Fruit fly (Drosophila melanogaster) whole organism, embryonic: ENCODE measurements around the gene krz.

Source experiments
- Antp ChIP-seq: fragments of 200-800 bp; sonication (Bioruptor generic); optimal IDR thresholded peaks from 3 replicates; lab custom pipeline; 2016; ENCODE audit warnings: missing biosample characterization, missing genetic modification characterization
- Bgb ChIP-seq: fragments of 200-800 bp; sonication (Bioruptor generic); IDR thresholded peaks from 2 replicates; pipeline ENCODE4 v1.3.6; 2022; ENCODE audit warnings: missing biosample characterization, missing genetic modification characterization; ENCODE audit not compliant: partially characterized antibody
- CG10543 ChIP-seq: fragments of 200-800 bp; sonication (Bioruptor generic); optimal IDR thresholded peaks from 3 replicates; lab custom pipeline; 2017; ENCODE audit warnings: missing biosample characterization, mild to moderate bottlenecking, missing genetic modification characterization, moderate library complexity
- CG10654 ChIP-seq: fragments of 200-800 bp; sonication (Bioruptor generic); optimal IDR thresholded peaks from 2 replicates; lab custom pipeline; 2016; ENCODE audit warnings: missing biosample characterization, missing genetic modification characterization
- CG11560 ChIP-seq: fragments of 200-800 bp; sonication (Bioruptor generic); IDR thresholded peaks from 3 replicates; pipeline ENCODE4 v1.3.6; 2022; ENCODE audit warnings: missing biosample characterization, missing genetic modification characterization
- CG11696 ChIP-seq: fragments of 200-800 bp; sonication (Bioruptor generic); IDR thresholded peaks from 2 replicates; pipeline ENCODE4 v1.3.6; 2022; ENCODE audit warnings: missing biosample characterization, missing genetic modification characterization
- CG12219 ChIP-seq: fragments of 200-800 bp; sonication (Bioruptor generic); optimal IDR thresholded peaks from 3 replicates; lab custom pipeline; 2018; ENCODE audit warnings: missing biosample characterization, mild to moderate bottlenecking, missing genetic modification characterization
- CG12236 ChIP-seq: fragments of 200-800 bp; sonication (Bioruptor generic); optimal IDR thresholded peaks from 2 replicates; lab custom pipeline; 2016; ENCODE audit warnings: missing biosample characterization, missing genetic modification characterization
- CG12391 ChIP-seq: fragments of 200-800 bp; sonication (Bioruptor generic); optimal IDR thresholded peaks from 3 replicates; lab custom pipeline; 2018; ENCODE audit warnings: missing biosample characterization, mild to moderate bottlenecking, missing genetic modification characterization, moderate library complexity
- CG12942 ChIP-seq: fragments of 200-800 bp; sonication (Bioruptor generic); optimal IDR thresholded peaks from 3 replicates; lab custom pipeline; 2016; ENCODE audit warnings: missing biosample characterization, missing genetic modification characterization
- CG13296 ChIP-seq: fragments of 200-800 bp; sonication (Bioruptor generic); optimal IDR thresholded peaks from 3 replicates; lab custom pipeline; 2018; ENCODE audit warnings: missing biosample characterization, mild to moderate bottlenecking, missing genetic modification characterization
- CG15514 ChIP-seq: fragments of 200-800 bp; sonication (Bioruptor generic); optimal IDR thresholded peaks from 3 replicates; lab custom pipeline; 2017; ENCODE audit warnings: missing biosample characterization, missing genetic modification characterization, mild to moderate bottlenecking, moderate library complexity, missing genetic modification reagents
- CG17359 ChIP-seq: fragments of 200-800 bp; sonication (Bioruptor generic); optimal IDR thresholded peaks from 3 replicates; lab custom pipeline; 2018; ENCODE audit warnings: missing biosample characterization, mild to moderate bottlenecking, missing genetic modification characterization, moderate library complexity
- CG17361 ChIP-seq: fragments of 200-800 bp; sonication (Bioruptor generic); IDR thresholded peaks from 3 replicates; pipeline ENCODE4 v1.3.6; 2022; ENCODE audit warnings: missing biosample characterization, missing genetic modification characterization
- CG2889 ChIP-seq: fragments of 200-800 bp; sonication (Bioruptor generic); IDR thresholded peaks from 3 replicates; pipeline ENCODE4 v1.3.6; 2022; ENCODE audit warnings: missing biosample characterization, missing genetic modification characterization
- CG30431 ChIP-seq: fragments of 200-800 bp; sonication (Bioruptor generic); optimal IDR thresholded peaks from 2 replicates; lab custom pipeline; 2017; ENCODE audit warnings: missing biosample characterization, missing genetic modification characterization
- CG3281 ChIP-seq: fragments of 200-800 bp; sonication (Bioruptor generic); optimal IDR thresholded peaks from 3 replicates; lab custom pipeline; 2017; ENCODE audit warnings: missing biosample characterization, mild to moderate bottlenecking, missing genetic modification characterization
- CG34376 ChIP-seq: fragments of 200-800 bp; sonication (Bioruptor generic); optimal IDR thresholded peaks from 2 replicates; lab custom pipeline; 2018; ENCODE audit warnings: missing biosample characterization, mild to moderate bottlenecking, missing genetic modification characterization
- CG34422 ChIP-seq: fragments of 200-800 bp; sonication (Bioruptor generic); IDR thresholded peaks from 3 replicates; pipeline ENCODE4 v1.3.6; 2022; ENCODE audit warnings: missing biosample characterization, missing genetic modification characterization
- CG4282 ChIP-seq: fragments of 200-800 bp; sonication (Bioruptor generic); optimal IDR thresholded peaks from 2 replicates; lab custom pipeline; 2016; ENCODE audit warnings: missing biosample characterization, missing genetic modification characterization
- CG4360 ChIP-seq: fragments of 200-800 bp; sonication (Bioruptor generic); IDR thresholded peaks from 2 replicates; pipeline ENCODE4 v1.3.6; 2022; ENCODE audit warnings: missing biosample characterization, missing genetic modification characterization
- CG4854 ChIP-seq: fragments of 200-800 bp; sonication (Bioruptor generic); optimal IDR thresholded peaks from 2 replicates; lab custom pipeline; 2016; ENCODE audit warnings: missing biosample characterization, missing genetic modification characterization, inconsistent platforms
- CG6689 ChIP-seq: fragments of 200-800 bp; sonication (Bioruptor generic); IDR thresholded peaks from 2 replicates; pipeline ENCODE4 v1.3.6; 2022; ENCODE audit warnings: missing biosample characterization, missing genetic modification characterization
- CG7745 ChIP-seq: fragments of 200-800 bp; sonication (Bioruptor generic); optimal IDR thresholded peaks from 2 replicates; lab custom pipeline; 2018; ENCODE audit warnings: missing biosample characterization, mild to moderate bottlenecking, missing genetic modification characterization, moderate library complexity
- Doc3 ChIP-seq: fragments of 200-800 bp; sonication (Bioruptor generic); IDR thresholded peaks from 3 replicates; pipeline ENCODE4 v1.3.6; 2022; ENCODE audit warnings: missing biosample characterization, missing genetic modification characterization; ENCODE audit not compliant: partially characterized antibody
- Fer3 ChIP-seq: fragments of 200-800 bp; sonication (Bioruptor generic); optimal IDR thresholded peaks from 2 replicates; lab custom pipeline; 2018; ENCODE audit warnings: missing biosample characterization, mild to moderate bottlenecking, missing genetic modification characterization, moderate library complexity
- H2.0 ChIP-seq: fragments of 200-800 bp; sonication (Bioruptor generic); IDR thresholded peaks from 2 replicates; pipeline ENCODE4 v1.3.6; 2022; ENCODE audit warnings: missing biosample characterization, missing genetic modification characterization
- HmgD ChIP-seq: fragments of 200-800 bp; sonication (Bioruptor generic); optimal IDR thresholded peaks from 3 replicates; lab custom pipeline; 2016; ENCODE audit warnings: missing biosample characterization, missing genetic modification characterization
- Myb ChIP-seq: fragments of 200-800 bp; sonication (Bioruptor generic); optimal IDR thresholded peaks from 2 replicates; lab custom pipeline; 2016; ENCODE audit warnings: missing biosample characterization, missing genetic modification characterization
- Neu2 ChIP-seq: fragments of 200-800 bp; sonication (Bioruptor generic); optimal IDR thresholded peaks from 3 replicates; lab custom pipeline; 2016; ENCODE audit warnings: missing biosample characterization, missing genetic modification characterization, borderline replicate concordance
- Oli ChIP-seq: fragments of 200-800 bp; sonication (Bioruptor generic); optimal IDR thresholded peaks from 2 replicates; lab custom pipeline; 2018; ENCODE audit warnings: missing biosample characterization, mild to moderate bottlenecking, missing genetic modification characterization, moderate library complexity
- PHDP ChIP-seq: fragments of 200-800 bp; sonication (Bioruptor generic); optimal IDR thresholded peaks from 3 replicates; lab custom pipeline; 2018; ENCODE audit warnings: missing biosample characterization, mild to moderate bottlenecking, missing genetic modification characterization, moderate library complexity
- Side ChIP-seq: fragments of 200-800 bp; sonication (Bioruptor generic); optimal IDR thresholded peaks from 2 replicates; lab custom pipeline; 2016; ENCODE audit warnings: missing biosample characterization, missing genetic modification characterization
- Sry-β ChIP-seq: fragments of 200-800 bp; sonication (Bioruptor generic); optimal IDR thresholded peaks from 2 replicates; lab custom pipeline; 2018; ENCODE audit warnings: missing biosample characterization, mild to moderate bottlenecking, missing genetic modification characterization, moderate library complexity
- Ssrp ChIP-seq: fragments of 200-800 bp; sonication (Bioruptor generic); optimal IDR thresholded peaks from 2 replicates; lab custom pipeline; 2018; ENCODE audit warnings: missing biosample characterization, mild to moderate bottlenecking, missing genetic modification characterization, moderate library complexity
- br ChIP-seq: fragments of >200 bp; optimal IDR thresholded peaks from 2 replicates; lab custom pipeline; 2017
- dm ChIP-seq: fragments of 200-800 bp; sonication (Bioruptor generic); optimal IDR thresholded peaks from 3 replicates; lab custom pipeline; 2016; ENCODE audit warnings: missing biosample characterization, missing genetic modification characterization
- gem ChIP-seq: fragments of 200-800 bp; sonication (Bioruptor generic); optimal IDR thresholded peaks from 2 replicates; lab custom pipeline; 2019; ENCODE audit warnings: missing biosample characterization, mild to moderate bottlenecking, missing genetic modification characterization, moderate library complexity
- h ChIP-seq: fragments of >200 bp; optimal IDR thresholded peaks from 2 replicates; lab custom pipeline; 2017
- insv ChIP-seq, 2 experiments: fragments of 200-800 bp; sonication (Bioruptor generic); optimal IDR thresholded peaks; 3 replicates each; lab custom pipeline; 2016 to 2018; ENCODE audit warnings: missing biosample characterization in 2 of 2, missing genetic modification characterization in 2 of 2
- kay ChIP-seq: fragments of 200-800 bp; sonication (Bioruptor generic); optimal IDR thresholded peaks from 2 replicates; lab custom pipeline; 2016; ENCODE audit warnings: missing biosample characterization, missing genetic modification characterization
- mirr ChIP-seq: fragments of 200-800 bp; sonication (Bioruptor generic); optimal IDR thresholded peaks from 3 replicates; lab custom pipeline; 2018; ENCODE audit warnings: missing biosample characterization, mild to moderate bottlenecking, missing genetic modification characterization
- nom ChIP-seq: fragments of 200-800 bp; sonication (Bioruptor generic); optimal IDR thresholded peaks from 2 replicates; lab custom pipeline; 2017; ENCODE audit warnings: missing biosample characterization, missing genetic modification characterization, mild to moderate bottlenecking, moderate library complexity, missing genetic modification reagents
- otp ChIP-seq: fragments of 200-800 bp; sonication (Bioruptor generic); IDR thresholded peaks from 3 replicates; pipeline ENCODE4, ENCODE4 v1.3.6; 2022; ENCODE audit warnings: missing biosample characterization, missing genetic modification characterization
- pan ChIP-seq, 4 experiments: fragments of >200 bp in 3 of 4; fragments of 200-800 bp in 1 of 4; sonication (Bioruptor generic) in 1 of 4; optimal IDR thresholded peaks in 3 of 4; IDR thresholded peaks in 1 of 4; 2 replicates each; pipeline versions ENCODE4 v1.3.6 to Lab custom; 2017 to 2022; ENCODE audit warnings: missing biosample characterization in 2 of 4, missing genetic modification characterization in 2 of 4, mixed read lengths in 1 of 4
- row ChIP-seq: fragments of 200-800 bp; sonication (Bioruptor generic); IDR thresholded peaks from 3 replicates; pipeline ENCODE4 v1.3.6; 2022; ENCODE audit warnings: missing biosample characterization, missing genetic modification characterization
- slbo ChIP-seq: fragments of 200-800 bp; sonication (Bioruptor generic); IDR thresholded peaks from 2 replicates; pipeline ENCODE4 v1.3.6; 2022; ENCODE audit warnings: missing biosample characterization, missing genetic modification characterization
- sug ChIP-seq: fragments of 200-800 bp; optimal IDR thresholded peaks from 2 replicates; lab custom pipeline; 2019; ENCODE audit warnings: missing biosample characterization, mild to moderate bottlenecking, missing genetic modification characterization, moderate library complexity
- tin ChIP-seq: fragments of 200-800 bp; sonication (Bioruptor generic); optimal IDR thresholded peaks from 3 replicates; lab custom pipeline; 2016; ENCODE audit warnings: missing biosample characterization, missing genetic modification characterization
- unpg ChIP-seq: fragments of 200-800 bp; sonication (Bioruptor generic); optimal IDR thresholded peaks from 3 replicates; lab custom pipeline; 2018; ENCODE audit warnings: missing biosample characterization, mild to moderate bottlenecking, missing genetic modification characterization, moderate library complexity
- zfh1 ChIP-seq: fragments of 200-800 bp; sonication (Bioruptor generic); IDR thresholded peaks from 3 replicates; pipeline ENCODE4 v1.3.6; 2022; ENCODE audit warnings: missing biosample characterization, missing genetic modification characterization

krz gene

dm6 chr3R:32068110-32068685, 16.4 kb upstream of the krz start, which contains the start of gene Map205 (continued):
- TF ChIP-seq kay (GFP tag; lab: Kevin White, UChicago) (no peak), CG11696 (no peak), nom (GFP tag; lab: Kevin White, UChicago) (peak; percentile 73), Myb (GFP tag; lab: Kevin White, UChicago) (peak; percentile 67), CG4854 (peak; percentile 0), Fer3 (tag; lab: Kevin White, UChicago) (no peak), Bgb (GFP tag; lab: Robert Waterston, UW) (no peak), CG10543 (GFP tag; lab: Kevin White, UChicago) (no peak), CG12236 (GFP tag; lab: Kevin White, UChicago) (no peak), sug (peak; percentile 31), zfh1 (GFP tag; lab: Robert Waterston, UW) (no peak), insv (GFP tag; optimal IDR thresholded peaks at IDR 0.05; lab: Kevin White, UChicago) (peak in 1 of 2 experiments; percentile 4), CG13296 (no peak), CG6689 (no peak), CG30431 (no peak), CG12942 (GFP tag; lab: Kevin White, UChicago) (no peak), Neu2 (no peak), slbo (GFP tag; lab: Robert Waterston, UW) (no peak), br (no peak), CG15514 (GFP tag; lab: Kevin White, UChicago) (peak; percentile 79), CG2889 (GFP tag; lab: Robert Waterston, UW) (no peak), otp (GFP tag; lab: Robert Waterston, UW) (no peak), PHDP (tag; lab: Kevin White, UChicago) (peak; percentile 50), CG10654 (GFP tag; lab: Kevin White, UChicago) (no peak), CG11560 (tag; lab: Robert Waterston, UW) (no peak), row (no peak), CG34422 (GFP tag; lab: Robert Waterston, UW) (no peak), Sry-β (GFP tag; lab: Kevin White, UChicago) (no peak), Oli (tag; lab: Kevin White, UChicago) (no peak), CG34376 (GFP tag; lab: Kevin White, UChicago) (peak; percentile 11), CG17361 (GFP tag; lab: Robert Waterston, UW) (no peak), CG4282 (no peak), tin (no peak), Antp (no peak), CG12219 (no peak), dm (GFP tag; lab: Kevin White, UChicago) (no peak), Ssrp (no peak), Side (GFP tag; lab: Kevin White, UChicago) (peak; percentile 14), HmgD (GFP tag; lab: Kevin White, UChicago) (no peak), gem (tag; lab: Kevin White, UChicago) (no peak), h (no peak), CG4360 (GFP tag; lab: Robert Waterston, UW) (no peak), H2.0 (GFP tag; lab: Robert Waterston, UW) (no peak), mirr (GFP tag; lab: Kevin White, UChicago) (no peak), CG12391 (peak; percentile 61), pan (optimal IDR thresholded peaks at IDR 0.05; lab: Kevin White, UChicago) (no peak), pan (GFP tag; optimal IDR thresholded peaks at IDR 0.05 in 1 of 2, IDR thresholded peaks at IDR 0.05 in 1 of 2) (no peak), Doc3 (GFP tag; lab: Robert Waterston, UW) (no peak), unpg (peak; percentile 24), CG17359 (no peak), CG7745 (tag; lab: Kevin White, UChicago) (peak; percentile 67), CG3281 (GFP tag; lab: Kevin White, UChicago) (no peak)
